Worm (Caenorhabditis elegans): ENCODE measurements around the gene ceh-20.
A peak's percentile ranks its signal among the peaks of the same experiment; 100 is the strongest.

Gene ceh-20

ce11 chrIII:6968080-6968639 lies 11.5 kb upstream of the ceh-20 start, which contains the start of gene panl-2:
Gene panl-2, minus strand, starts transcription at chrIII:6968130.
- TF ChIP-seq nhr-47 (tag; optimal IDR thresholded peaks at IDR 0.05) (peak; percentile 42), ceh-63 (GFP tag; optimal IDR thresholded peaks at IDR 0.05) (no peak), alr-1 (tag; optimal IDR thresholded peaks at IDR 0.05; ENCODE audit: borderline replicate concordance) (no peak), ceh-88 (GFP tag; IDR thresholded peaks at IDR 0.05) (no peak), nhr-28 (tag; optimal IDR thresholded peaks at IDR 0.05) (no peak), vab-15 (tag; optimal IDR thresholded peaks at IDR 0.05) (no peak), hlh-4 (tag; optimal IDR thresholded peaks at IDR 0.05) (no peak), jun-1 (tag; optimal IDR thresholded peaks at IDR 0.05) (no peak), ztf-11 (tag; optimal IDR thresholded peaks at IDR 0.05) (no peak), C04F5.9 (tag; optimal IDR thresholded peaks at IDR 0.05) (peak; percentile 42), grh-1 (GFP tag; IDR thresholded peaks at IDR 0.05) (no peak), blmp-1 (tag; optimal IDR thresholded peaks at IDR 0.05) (peak; percentile 43), mdl-1 (tag; optimal IDR thresholded peaks at IDR 0.05) (peak in 1 of 2 experiments; percentile 18), sox-4 (tag; optimal IDR thresholded peaks at IDR 0.05) (no peak), tbx-2 (tag; optimal IDR thresholded peaks at IDR 0.05) (peak; percentile 20), unc-86 (tag; optimal IDR thresholded peaks at IDR 0.05) (peak; percentile 7), sup-37 (GFP tag; optimal IDR thresholded peaks at IDR 0.05) (no peak), rnt-1 (tag; optimal IDR thresholded peaks at IDR 0.05) (peak; percentile 34), lsy-2 (tag; optimal IDR thresholded peaks at IDR 0.05) (peak; percentile 82 to 94), C16A3.4 (tag; optimal IDR thresholded peaks at IDR 0.05) (peak; percentile 54), nhr-19 (GFP tag; conservative IDR thresholded peaks at IDR 0.05) (peak; percentile 41), efl-3 (GFP tag; optimal IDR thresholded peaks at IDR 0.05) (no peak), egl-13 (tag; optimal IDR thresholded peaks at IDR 0.05) (no peak), xbp-1 (tag; optimal IDR thresholded peaks at IDR 0.05) (peak; percentile 36), pax-3 (tag; optimal IDR thresholded peaks at IDR 0.05) (no peak), efl-1 (optimal IDR thresholded peaks at IDR 0.05) (peak; percentile 91 to 95), efl-1 (GFP tag; optimal IDR thresholded peaks at IDR 0.05 in 1 of 2) (peak; percentile 90 to 99), nhr-71 (tag; optimal IDR thresholded peaks at IDR 0.05) (peak; percentile 43), ceh-82 (tag; optimal IDR thresholded peaks at IDR 0.05) (peak in 2 of 3 experiments; percentile 4 to 30), aha-1 (tag; optimal IDR thresholded peaks at IDR 0.05) (no peak), dsc-1 (tag; optimal IDR thresholded peaks at IDR 0.05) (no peak), unc-130 (tag; optimal IDR thresholded peaks at IDR 0.05) (no peak), unc-98 (GFP tag; IDR thresholded peaks at IDR 0.05) (no peak), nhr-85 (tag) (no peak), ztf-4 (tag; optimal IDR thresholded peaks at IDR 0.05) (no peak), lin-15B (tag; optimal IDR thresholded peaks at IDR 0.05) (no peak), fkh-10 (GFP tag; optimal IDR thresholded peaks at IDR 0.05) (no peak), hpl-2 (GFP tag; optimal IDR thresholded peaks at IDR 0.05) (no peak), mef-2 (tag; optimal IDR thresholded peaks at IDR 0.05) (no peak), unc-62 (GFP tag; optimal IDR thresholded peaks at IDR 0.05) (no peak), nhr-11 (tag; optimal IDR thresholded peaks at IDR 0.05) (no peak), ces-1 (GFP tag; optimal IDR thresholded peaks at IDR 0.05) (no peak), irx-1 (tag; optimal IDR thresholded peaks at IDR 0.05) (no peak), nhr-20 (tag; optimal IDR thresholded peaks at IDR 0.05) (peak; percentile 11), nhr-77 (tag; optimal IDR thresholded peaks at IDR 0.05) (no peak), pag-3 (tag; optimal IDR thresholded peaks at IDR 0.05; ENCODE audit: borderline replicate concordance, insufficient read depth) (no peak), mep-1 (tag; optimal IDR thresholded peaks at IDR 0.05) (peak; percentile 16), fkh-4 (tag; optimal IDR thresholded peaks at IDR 0.05; ENCODE audit: borderline replicate concordance) (no peak), mab-9 (GFP tag; IDR thresholded peaks at IDR 0.05) (no peak), zag-1 (tag; optimal IDR thresholded peaks at IDR 0.05) (no peak), elt-2 (tag; optimal IDR thresholded peaks at IDR 0.05) (no peak), lin-35 (GFP tag; optimal IDR thresholded peaks at IDR 0.05) (peak; percentile 90 to 95), nhr-12 (tag; optimal IDR thresholded peaks at IDR 0.05) (no peak), nhr-237 (tag; optimal IDR thresholded peaks at IDR 0.05) (no peak)
